Fruit fly (Drosophila melanogaster): ENCODE data around the gene lectin-21Ca.

lectin-21Ca gene

dm6 chr2L:646523-646922, 22.1 kb downstream of the lectin-21Ca start (continued):
- TF ChIP-seq CG9139 (GFP tag; optimal IDR thresholded peaks at IDR 0.05) = peak; percentile 26
- peak; percentile 53 for TF ChIP-seq CG6792 (GFP tag; optimal IDR thresholded peaks at IDR 0.05)
- TF ChIP-seq CG8119 (GFP tag; IDR thresholded peaks at IDR 0.05) = peak; percentile 48; the same call in 1 of the 3 replicates
- TF ChIP-seq CG15336 (GFP tag; IDR thresholded peaks at IDR 0.05) = no peak
- peak; percentile 20 for TF ChIP-seq esn (GFP tag; optimal IDR thresholded peaks at IDR 0.05)
- TF ChIP-seq achi (GFP tag; optimal IDR thresholded peaks at IDR 0.05) = peak; percentile 61
- peak; percentile 65 for TF ChIP-seq Sox14 (GFP tag; optimal IDR thresholded peaks at IDR 0.05)
- TF ChIP-seq Eip93F (GFP tag; optimal IDR thresholded peaks at IDR 0.05) = no peak
- no peak for TF ChIP-seq CG11762 (GFP tag; optimal IDR thresholded peaks at IDR 0.05; ENCODE audit: insufficient read depth)
- no peak for TF ChIP-seq CG7368 (GFP tag; optimal IDR thresholded peaks at IDR 0.05)
- TF ChIP-seq Lpt (GFP tag; optimal IDR thresholded peaks at IDR 0.05) = peak; percentile 49
- TF ChIP-seq spab (GFP tag; optimal IDR thresholded peaks at IDR 0.05) = peak; percentile 74
- no peak for TF ChIP-seq dac (GFP tag; optimal IDR thresholded peaks at IDR 0.05)

- TF ChIP-seq vri (GFP tag; optimal IDR thresholded peaks at IDR 0.05) (no peak), fd59A (GFP tag; optimal IDR thresholded peaks at IDR 0.05) (peak; percentile 21), dsx (GFP tag; optimal IDR thresholded peaks at IDR 0.05; ENCODE audit: poor library complexity, severe bottlenecking) (peak; percentile 98)
These were observed 23.2 kb downstream of the lectin-21Ca start for dm6 chr2L:647592-647991.

dm6 chr2L:650864-651263, 26.4 kb downstream of the lectin-21Ca start:
- TF ChIP-seq CG34406 (GFP tag; optimal IDR thresholded peaks at IDR 0.05) (peak; percentile 33), svp (GFP tag) (peak; percentile 89), CG11762 (GFP tag; optimal IDR thresholded peaks at IDR 0.05; ENCODE audit: insufficient read depth) (no peak), fkh (GFP tag; optimal IDR thresholded peaks at IDR 0.05) (no peak), CG11902 (GFP tag; optimal IDR thresholded peaks at IDR 0.05) (peak; percentile 28), CG7368 (GFP tag; optimal IDR thresholded peaks at IDR 0.05) (peak; percentile 14), Hr4 (GFP tag; optimal IDR thresholded peaks at IDR 0.05) (no peak), CG10669 (GFP tag; optimal IDR thresholded peaks at IDR 0.05) (peak; percentile 9), CG31627 (GFP tag; optimal IDR thresholded peaks at IDR 0.05) (peak; percentile 78), CG10631 (GFP tag; optimal IDR thresholded peaks at IDR 0.05) (peak; percentile 15), dac (GFP tag; optimal IDR thresholded peaks at IDR 0.05) (no peak), vri (GFP tag; optimal IDR thresholded peaks at IDR 0.05) (peak; percentile 74), CG15336 (GFP tag; IDR thresholded peaks at IDR 0.05) (0 out of 2 replicates have a peak, but pooled peaks have one; percentile 18), CG32006 (GFP tag; optimal IDR thresholded peaks at IDR 0.05) (peak; percentile 25), Gug (GFP tag; IDR thresholded peaks at IDR 0.05) (no peak), CG8319 (GFP tag; optimal IDR thresholded peaks at IDR 0.05) (no peak), CG3032 (tag; optimal IDR thresholded peaks at IDR 0.05) (no peak), CG1621 (tag; optimal IDR thresholded peaks at IDR 0.05) (no peak), CG3919 (GFP tag; optimal IDR thresholded peaks at IDR 0.05) (peak; percentile 58), spab (GFP tag; optimal IDR thresholded peaks at IDR 0.05) (no peak), CG6276 (GFP tag; optimal IDR thresholded peaks at IDR 0.05) (no peak), Sox14 (GFP tag; optimal IDR thresholded peaks at IDR 0.05) (peak; percentile 44), CG11294 (GFP tag; IDR thresholded peaks at IDR 0.05) (no peak), Hr39 (GFP tag; optimal IDR thresholded peaks at IDR 0.05) (peak; percentile 81), CG6854 (GFP tag; optimal IDR thresholded peaks at IDR 0.05) (no peak), net (GFP tag; optimal IDR thresholded peaks at IDR 0.05) (no peak), CG6163 (GFP tag; IDR thresholded peaks at IDR 0.05) (peak; percentile 49; the same call in 2 of the 3 replicates), CG9139 (GFP tag; optimal IDR thresholded peaks at IDR 0.05) (no peak), Blimp-1 (GFP tag; optimal IDR thresholded peaks at IDR 0.05) (no peak), acj6 (GFP tag; optimal IDR thresholded peaks at IDR 0.05) (peak; percentile 47), fd85E (GFP tag; optimal IDR thresholded peaks at IDR 0.05) (no peak), Eip93F (GFP tag; optimal IDR thresholded peaks at IDR 0.05) (peak; percentile 22), CG8632 (GFP tag; optimal IDR thresholded peaks at IDR 0.05) (peak; percentile 14), Eip75B (GFP tag; optimal IDR thresholded peaks at IDR 0.05) (peak; percentile 58), Met (GFP tag; optimal IDR thresholded peaks at IDR 0.05) (peak; percentile 83), topi (GFP tag; optimal IDR thresholded peaks at IDR 0.05) (peak; percentile 84), cyc (GFP tag; optimal IDR thresholded peaks at IDR 0.05) (peak; percentile 74), Ets21C (GFP tag; optimal IDR thresholded peaks at IDR 0.05) (peak; percentile 69), CG16779 (tag; optimal IDR thresholded peaks at IDR 0.05) (no peak), eg (GFP tag; IDR thresholded peaks at IDR 0.05) (peak; percentile 25; the same call in 1 of the 3 replicates)

All from whole organism, prepupa.